Worm (Caenorhabditis elegans): ENCODE results near the gene F08C6.18.

The F08C6.18 gene

ce11 chrX:7587741-7588235 lies 14.4 kb upstream of the F08C6.18 start:
- TF ChIP-seq nhr-76 (tag; optimal IDR thresholded peaks at IDR 0.05) (no peak), ces-1 (GFP tag; optimal IDR thresholded peaks at IDR 0.05) (no peak), M03D4.4 (tag; optimal IDR thresholded peaks at IDR 0.05) (no peak), lin-32 (GFP tag; optimal IDR thresholded peaks at IDR 0.05) (no peak), elt-3 (tag; optimal IDR thresholded peaks at IDR 0.05) (no peak), zip-8 (tag; optimal IDR thresholded peaks at IDR 0.05) (no peak), nhr-2 (tag; optimal IDR thresholded peaks at IDR 0.05) (no peak)

- TF ChIP-seq nhr-237 (tag; optimal IDR thresholded peaks at IDR 0.05) (no peak), mls-2 (tag; optimal IDR thresholded peaks at IDR 0.05) (no peak), bed-3 (GFP tag; optimal IDR thresholded peaks at IDR 0.05) (no peak), blmp-1 (tag; optimal IDR thresholded peaks at IDR 0.05) (no peak), lin-13 (tag; optimal IDR thresholded peaks at IDR 0.05) (no peak)
Measured at ce11 chrX:7586588-7586987, 13.2 kb upstream of the F08C6.18 start.

ce11 chrX:7585610-7586259 lies 12.3 kb upstream of the F08C6.18 start, which contains the start of gene adt-2:
Gene adt-2, plus strand, starts transcription at chrX:7586209.
- TF ChIP-seq unc-39 (tag; optimal IDR thresholded peaks at IDR 0.05) (no peak), mep-1 (tag; optimal IDR thresholded peaks at IDR 0.05) (no peak), sptf-1 (tag; optimal IDR thresholded peaks at IDR 0.05) (no peak), snpc-4 (tag; optimal IDR thresholded peaks at IDR 0.05) (no peak), blmp-1 (tag; optimal IDR thresholded peaks at IDR 0.05) (no peak), lin-32 (GFP tag; optimal IDR thresholded peaks at IDR 0.05) (no peak), lin-13 (tag; optimal IDR thresholded peaks at IDR 0.05) (no peak), nhr-28 (tag; optimal IDR thresholded peaks at IDR 0.05) (no peak)

- TF ChIP-seq hlh-1 (tag; optimal IDR thresholded peaks at IDR 0.05), result no peak
- TF ChIP-seq ceh-43 (GFP tag; optimal IDR thresholded peaks at IDR 0.05), result no peak
- no peak for TF ChIP-seq drap-1 (GFP tag; optimal IDR thresholded peaks at IDR 0.05)
- no peak for TF ChIP-seq sem-2 (GFP tag; optimal IDR thresholded peaks at IDR 0.05)
- no peak for TF ChIP-seq M03D4.4 (tag; optimal IDR thresholded peaks at IDR 0.05)
Measured at ce11 chrX:7583930-7584329, 10.5 kb upstream of the F08C6.18 start.

- TF ChIP-seq nhr-28 (tag; optimal IDR thresholded peaks at IDR 0.05) (no peak), unc-39 (tag; optimal IDR thresholded peaks at IDR 0.05) (no peak)
Measured at ce11 chrX:7582223-7582622, 8.8 kb upstream of the F08C6.18 start.

- TF ChIP-seq lsy-2 (tag; optimal IDR thresholded peaks at IDR 0.05), result no peak
- TF ChIP-seq cnd-1 (tag; optimal IDR thresholded peaks at IDR 0.05), result no peak
- no peak for TF ChIP-seq ztf-11 (tag; optimal IDR thresholded peaks at IDR 0.05)
- TF ChIP-seq ces-1 (GFP tag; optimal IDR thresholded peaks at IDR 0.05), result no peak
- no peak for TF ChIP-seq drap-1 (GFP tag; optimal IDR thresholded peaks at IDR 0.05)
- TF ChIP-seq hlh-1 (tag; optimal IDR thresholded peaks at IDR 0.05), result no peak
- TF ChIP-seq lin-13 (tag; optimal IDR thresholded peaks at IDR 0.05), result no peak
- no peak for TF ChIP-seq unc-120 (tag; optimal IDR thresholded peaks at IDR 0.05; ENCODE audit: poor library complexity, severe bottlenecking)
- TF ChIP-seq unc-62 (GFP tag; optimal IDR thresholded peaks at IDR 0.05), result no peak
- TF ChIP-seq mab-5 (tag; optimal IDR thresholded peaks at IDR 0.05), result no peak
- no peak for TF ChIP-seq zip-8 (tag; optimal IDR thresholded peaks at IDR 0.05)
- TF ChIP-seq ceh-43 (GFP tag; optimal IDR thresholded peaks at IDR 0.05), result no peak
- TF ChIP-seq sem-2 (GFP tag; optimal IDR thresholded peaks at IDR 0.05), result no peak
- no peak for TF ChIP-seq nhr-76 (tag; optimal IDR thresholded peaks at IDR 0.05)
- TF ChIP-seq unc-39 (tag; optimal IDR thresholded peaks at IDR 0.05), result no peak
- no peak for TF ChIP-seq blmp-1 (tag; optimal IDR thresholded peaks at IDR 0.05)
- no peak for TF ChIP-seq tbx-8 (GFP tag; optimal IDR thresholded peaks at IDR 0.05)
Measured at ce11 chrX:7578308-7578707, 4.9 kb upstream of the F08C6.18 start.
